Worm (Caenorhabditis elegans) whole organism, early embryonic: Measurements from ENCODE around the gene K01G12.3.

Source experiments
- ama-1 ChIP-seq: fragments of 150-350 bp; optimal IDR thresholded peaks from 2 replicates; lab custom pipeline; 2014
- hnd-1 ChIP-seq: sonication (generic microtip); optimal IDR thresholded peaks from 2 replicates; lab custom pipeline; 2016; ENCODE audit warnings: missing genetic modification characterization, missing compliant biosample characterization
- sea-1 ChIP-seq: fragments of 200-800 bp; sonication (Bioruptor generic); conservative IDR thresholded peaks from 2 replicates; pipeline ENCODE4 v1.3.6; 2022; ENCODE audit warnings: missing genetic modification characterization, missing compliant biosample characterization

ce11 chrIV:14203162-14203561 is 9.9 kb downstream of the K01G12.3 start, which contains the start of gene F02H6.3:
- no peak for TF ChIP-seq hnd-1 (tag; lab: Kevin White, UChicago)
- TF ChIP-seq sea-1 (GFP tag; lab: Robert Waterston, UW), result no peak
- no peak for TF ChIP-seq ama-1 (lab: Kevin White, UChicago)
